Worm (Caenorhabditis elegans): ENCODE data around the gene pef-1.
A peak's percentile ranks its signal among the peaks of the same experiment; 100 is the strongest.

pef-1 gene

DNA sequence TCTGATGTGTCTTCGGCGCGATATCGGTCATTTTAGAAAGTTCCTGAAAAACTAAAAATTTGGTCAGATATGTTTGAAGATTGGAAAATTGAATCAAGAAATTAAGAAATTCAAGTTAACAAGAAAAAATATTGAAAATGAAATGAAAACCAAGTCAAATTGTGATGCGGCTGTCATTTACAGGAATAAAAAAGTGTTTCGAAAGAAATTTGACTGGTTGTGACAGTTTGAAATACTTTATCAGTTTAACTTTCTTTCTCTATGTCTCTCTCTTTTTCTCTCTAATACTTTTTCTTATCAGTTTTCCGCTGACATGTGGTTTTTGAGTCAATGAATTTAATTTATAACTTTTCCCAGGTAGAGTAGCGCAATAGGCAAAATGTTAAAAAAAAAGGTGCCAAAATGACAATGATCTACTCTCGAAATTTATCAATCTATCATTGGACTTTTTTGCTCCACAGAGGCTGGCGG lies 10.0 kb upstream of the pef-1 start, which contains the start of gene fbxa-55:
fbxa-55 (minus strand) TSS at position 51 of the 471 bp plus-strand sequence.
- no peak for TF ChIP-seq nhr-237 (tag; optimal IDR thresholded peaks at IDR 0.05)
- no peak for TF ChIP-seq unc-130 (tag; optimal IDR thresholded peaks at IDR 0.05)
- TF ChIP-seq lin-39 (tag; optimal IDR thresholded peaks at IDR 0.05), result no peak
- no peak for TF ChIP-seq nhr-85 (tag)
- no peak for TF ChIP-seq vab-15 (tag; optimal IDR thresholded peaks at IDR 0.05)
- TF ChIP-seq nhr-76 (tag; optimal IDR thresholded peaks at IDR 0.05), result no peak
- no peak for TF ChIP-seq zip-4 (GFP tag; optimal IDR thresholded peaks at IDR 0.05)
- TF ChIP-seq elt-2 (tag; optimal IDR thresholded peaks at IDR 0.05), result peak; percentile 55
- no peak for TF ChIP-seq swsn-7 (tag; optimal IDR thresholded peaks at IDR 0.05)

DNA sequence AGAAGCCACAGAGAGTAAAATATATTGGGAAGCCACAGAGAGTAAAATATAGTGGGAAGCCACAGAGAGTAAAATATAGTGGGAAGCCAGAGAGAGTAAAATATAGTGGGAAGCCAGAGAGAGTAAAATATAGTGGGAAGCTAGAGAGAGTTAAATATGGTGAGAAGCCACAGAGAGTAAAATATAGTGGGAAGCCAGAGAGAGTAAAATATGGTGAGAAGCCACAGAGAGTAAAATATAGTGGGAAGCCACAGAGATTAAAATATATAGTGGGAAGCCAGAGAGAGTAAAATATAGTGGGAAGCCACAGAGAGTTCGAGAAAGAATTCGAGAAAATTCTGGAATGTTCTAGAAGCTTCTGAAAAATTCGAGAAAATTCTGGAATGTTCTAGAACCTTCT lies 5.3 kb upstream of the pef-1 start:
- TF ChIP-seq lir-3 (tag; optimal IDR thresholded peaks at IDR 0.05; ENCODE audit: poor library complexity) (peak; percentile 45), ztf-11 (tag; optimal IDR thresholded peaks at IDR 0.05) (peak in 1 of 2 experiments; percentile 34), Y116A8C.19 (tag; optimal IDR thresholded peaks at IDR 0.05; ENCODE audit: borderline replicate concordance) (peak; percentile 40), ceh-8 (GFP tag; optimal IDR thresholded peaks at IDR 0.05) (peak; percentile 83), C04F5.9 (tag; optimal IDR thresholded peaks at IDR 0.05) (peak; percentile 10), sox-4 (tag; optimal IDR thresholded peaks at IDR 0.05) (peak; percentile 71), rnt-1 (tag; optimal IDR thresholded peaks at IDR 0.05) (peak; percentile 3), irx-1 (tag; optimal IDR thresholded peaks at IDR 0.05) (peak; percentile 14), nhr-90 (tag; optimal IDR thresholded peaks at IDR 0.05; ENCODE audit: poor library complexity) (peak; percentile 14)

DNA sequence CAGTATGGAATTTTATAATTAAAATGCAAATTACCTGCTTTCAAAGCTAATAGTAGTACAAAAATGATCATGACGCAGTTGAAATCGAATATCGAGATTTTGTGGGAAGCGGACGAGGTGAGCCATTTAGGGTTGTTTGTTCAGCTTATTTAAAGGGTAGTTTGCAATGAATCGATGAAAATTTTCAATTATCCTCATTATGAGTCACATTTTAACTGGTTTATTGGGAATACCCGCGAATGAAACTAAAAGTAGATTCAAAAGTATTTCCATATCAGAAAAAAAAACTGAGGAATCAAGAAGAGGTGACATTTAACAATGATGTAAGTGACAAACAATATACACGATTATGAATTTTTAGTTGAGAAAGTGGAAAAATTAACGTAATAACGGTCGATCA lies 6.8 kb downstream of the pef-1 start, which contains the start of gene F23H11.7:
F23H11.7 (minus strand) TSS at position 101 of the 400 bp plus-strand sequence.
- TF ChIP-seq nhr-47 (tag; optimal IDR thresholded peaks at IDR 0.05) (no peak), tbx-2 (tag; optimal IDR thresholded peaks at IDR 0.05) (no peak), snu-23 (GFP tag; optimal IDR thresholded peaks at IDR 0.05) (no peak), xbp-1 (tag; optimal IDR thresholded peaks at IDR 0.05) (no peak), egl-27 (tag; optimal IDR thresholded peaks at IDR 0.05) (no peak), nhr-71 (tag; optimal IDR thresholded peaks at IDR 0.05) (no peak), nhr-11 (tag; optimal IDR thresholded peaks at IDR 0.05) (no peak), C16A3.4 (tag; optimal IDR thresholded peaks at IDR 0.05) (no peak), irx-1 (tag; optimal IDR thresholded peaks at IDR 0.05) (no peak), lin-39 (tag; optimal IDR thresholded peaks at IDR 0.05) (no peak)

DNA sequence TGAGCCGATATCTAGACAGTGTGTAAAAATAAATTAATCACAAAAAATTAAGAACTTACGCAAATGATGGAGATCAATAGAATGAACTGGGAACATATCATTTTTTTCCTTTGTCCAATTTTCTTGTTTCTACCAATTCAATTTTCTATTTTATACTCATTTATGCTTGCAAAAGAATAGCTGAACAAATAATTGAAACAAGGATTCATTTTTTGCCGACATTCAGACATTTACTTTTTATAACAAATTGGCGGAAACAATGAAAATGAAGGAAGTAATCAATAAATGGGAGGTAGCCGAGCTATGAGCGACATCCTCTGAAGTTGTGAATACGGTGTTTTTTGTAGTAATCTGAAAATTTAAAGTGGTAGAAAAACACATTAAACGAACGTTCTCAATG lies 9.2 kb downstream of the pef-1 start, which contains the start of gene idpp-13:
idpp-13 (minus strand) TSS at position 101 of the 400 bp plus-strand sequence.
- TF ChIP-seq C16A3.4 (tag; optimal IDR thresholded peaks at IDR 0.05) (no peak), efl-1 (optimal IDR thresholded peaks at IDR 0.05) (no peak), efl-1 (GFP tag; optimal IDR thresholded peaks at IDR 0.05 in 1 of 2) (peak in 1 of 2 experiments; percentile 72)

DNA sequence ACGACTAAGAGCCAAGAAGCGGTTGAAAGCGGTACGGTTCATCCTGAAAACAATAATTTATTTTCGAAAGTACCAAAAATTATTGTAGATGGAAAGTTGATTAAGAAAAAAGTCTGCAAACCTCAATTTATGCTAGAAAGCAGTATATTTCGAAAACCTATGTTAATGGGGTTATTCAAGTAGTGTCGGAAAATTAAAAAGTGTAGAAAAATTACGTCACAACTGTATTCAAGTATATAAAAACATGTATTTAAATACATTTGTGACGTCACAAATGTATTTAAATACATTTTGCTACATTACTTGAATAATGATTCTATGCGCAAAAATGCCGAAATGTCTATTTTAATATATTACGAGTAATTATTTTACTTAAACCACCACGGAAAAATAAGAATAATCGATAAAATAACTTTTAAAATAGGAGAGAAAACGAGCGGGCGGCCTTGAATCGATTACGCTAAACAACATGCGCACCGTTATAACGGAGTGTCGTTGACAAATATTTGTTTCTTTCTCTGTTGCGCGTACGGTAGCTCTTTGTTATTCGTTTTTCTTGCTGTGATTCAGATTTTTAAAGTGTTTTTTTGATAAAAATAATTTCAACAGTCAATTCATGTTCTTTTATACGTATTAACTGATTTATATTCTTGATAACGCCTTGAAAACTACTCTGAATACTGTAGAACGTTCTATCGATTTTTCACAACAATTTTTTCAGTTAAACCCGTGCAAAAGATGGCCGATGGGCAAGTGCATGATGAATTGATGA lies 15.4 kb downstream of the pef-1 start, which contains the start of the genes F23H11.5 and bra-2:
F23H11.5 (minus strand) TSS at position 51 of the 772 bp plus-strand sequence.
bra-2 (plus strand) TSS at position 722 of the 772 bp plus-strand sequence.
- TF ChIP-seq C16A3.4 (tag; optimal IDR thresholded peaks at IDR 0.05) (peak; percentile 48), lin-13 (GFP tag; optimal IDR thresholded peaks at IDR 0.05) (no peak), lir-3 (tag; optimal IDR thresholded peaks at IDR 0.05; ENCODE audit: poor library complexity) (peak; percentile 9), F16B12.6 (tag; optimal IDR thresholded peaks at IDR 0.05) (peak; percentile 27), efl-1 (optimal IDR thresholded peaks at IDR 0.05) (peak; percentile 24 to 35), efl-1 (GFP tag; optimal IDR thresholded peaks at IDR 0.05 in 1 of 2) (peak; percentile 32 to 79), swsn-7 (tag; optimal IDR thresholded peaks at IDR 0.05) (peak; percentile 5), lsy-2 (tag; optimal IDR thresholded peaks at IDR 0.05) (peak; percentile 50 to 82), lin-35 (GFP tag; optimal IDR thresholded peaks at IDR 0.05) (peak; percentile 33 to 41), nhr-12 (tag; optimal IDR thresholded peaks at IDR 0.05) (no peak), nhr-47 (tag; optimal IDR thresholded peaks at IDR 0.05) (peak; percentile 31), dpl-1 (GFP tag; optimal IDR thresholded peaks at IDR 0.05) (peak in 2 of 3 experiments; percentile 27 to 43), unc-130 (tag; optimal IDR thresholded peaks at IDR 0.05) (peak; percentile 36), nhr-20 (tag; optimal IDR thresholded peaks at IDR 0.05) (peak; percentile 1), blmp-1 (tag; optimal IDR thresholded peaks at IDR 0.05) (peak; percentile 57), ets-5 (GFP tag; IDR thresholded peaks at IDR 0.05) (no peak), nhr-71 (tag; optimal IDR thresholded peaks at IDR 0.05) (peak; percentile 34), snu-23 (GFP tag; optimal IDR thresholded peaks at IDR 0.05) (peak; percentile 44), egl-13 (tag; optimal IDR thresholded peaks at IDR 0.05) (no peak), elt-3 (tag; optimal IDR thresholded peaks at IDR 0.05) (peak in 1 of 6 experiments; percentile 5), fkh-8 (tag; optimal IDR thresholded peaks at IDR 0.05) (no peak), skn-1 (tag; optimal IDR thresholded peaks at IDR 0.05) (peak; percentile 14)
